Worm (Caenorhabditis elegans) whole organism, early embryonic: ENCODE results near the gene ddr-1.

Experiments used
- B0310.2 ChIP-seq: sonication (generic microtip); optimal IDR thresholded peaks from 2 replicates; lab custom pipeline; 2016; ENCODE audit warnings: mild to moderate bottlenecking, missing genetic modification characterization, missing compliant biosample characterization
- F13C5.2 ChIP-seq: sonication (generic microtip); optimal IDR thresholded peaks from 2 replicates; lab custom pipeline; 2017; ENCODE audit warnings: mild to moderate bottlenecking, missing genetic modification characterization, inconsistent platforms, missing compliant biosample characterization
- aly-1 ChIP-seq: sonication (generic microtip); optimal IDR thresholded peaks from 2 replicates; lab custom pipeline; 2016; ENCODE audit warnings: missing genetic modification characterization, missing compliant biosample characterization
- ama-1 ChIP-seq: fragments of 150-350 bp; optimal IDR thresholded peaks from 2 replicates; lab custom pipeline; 2014
- ceh-13 ChIP-seq: fragments of 200-800 bp; sonication (Bioruptor generic); optimal IDR thresholded peaks from 2 replicates; lab custom pipeline; 2018; ENCODE audit warnings: mild to moderate bottlenecking, missing genetic modification characterization, missing compliant biosample characterization
- ceh-36 ChIP-seq: sonication (generic microtip); optimal IDR thresholded peaks from 2 replicates; lab custom pipeline; 2016; ENCODE audit warnings: missing genetic modification characterization, inconsistent platforms, missing compliant biosample characterization
- ets-7 ChIP-seq: sonication (generic microtip); optimal IDR thresholded peaks from 2 replicates; lab custom pipeline; 2016; ENCODE audit warnings: missing genotype, missing genetic modification characterization, missing compliant biosample characterization
- flt-1 ChIP-seq: fragments of 200-800 bp; sonication (Bioruptor generic); IDR thresholded peaks from 2 replicates; pipeline ENCODE4 v1.3.6; 2022; ENCODE audit warnings: missing genetic modification characterization, missing compliant biosample characterization
- hmbx-1 ChIP-seq: sonication (generic microtip); optimal IDR thresholded peaks from 2 replicates; lab custom pipeline; 2016; ENCODE audit warnings: mild to moderate bottlenecking, missing genetic modification characterization, missing compliant biosample characterization
- hmg-4 ChIP-seq: fragments of 200-800 bp; sonication (Bioruptor generic); optimal IDR thresholded peaks from 2 replicates; lab custom pipeline; 2018; ENCODE audit warnings: mild to moderate bottlenecking, missing genetic modification characterization, missing compliant biosample characterization
- hnd-1 ChIP-seq: sonication (generic microtip); optimal IDR thresholded peaks from 2 replicates; lab custom pipeline; 2016; ENCODE audit warnings: missing genetic modification characterization, missing compliant biosample characterization
- pes-1 ChIP-seq: fragments of 200-800 bp; sonication (Bioruptor generic); IDR thresholded peaks from 2 replicates; pipeline ENCODE4 v1.3.6; 2022; ENCODE audit warnings: missing genetic modification reagents, missing genetic modification characterization, missing compliant biosample characterization
- scrt-1 ChIP-seq: fragments of 200-800 bp; sonication (Bioruptor generic); IDR thresholded peaks from 2 replicates; pipeline ENCODE4 v1.3.6; 2022; ENCODE audit warnings: missing genetic modification characterization, missing compliant biosample characterization
- sea-1 ChIP-seq: fragments of 200-800 bp; sonication (Bioruptor generic); conservative IDR thresholded peaks from 2 replicates; pipeline ENCODE4 v1.3.6; 2022; ENCODE audit warnings: missing genetic modification characterization, missing compliant biosample characterization
- tbx-11 ChIP-seq: fragments of 200-800 bp; sonication (Bioruptor generic); IDR thresholded peaks from 2 replicates; pipeline ENCODE4 v1.3.6; 2022; ENCODE audit warnings: missing genetic modification characterization, missing compliant biosample characterization
- tbx-37 ChIP-seq: fragments of 200-800 bp; sonication (Bioruptor generic); conservative IDR thresholded peaks from 2 replicates; pipeline ENCODE4 v1.3.6; 2022; ENCODE audit warnings: missing genetic modification reagents, missing genetic modification characterization, missing compliant biosample characterization
- tra-4 ChIP-seq: sonication (generic microtip); optimal IDR thresholded peaks from 2 replicates; lab custom pipeline; 2017; ENCODE audit warnings: missing genetic modification characterization, missing compliant biosample characterization

The ddr-1 gene

ce11 chrX:5514346-5514745 lies 53.3 kb downstream of the ddr-1 start:
- no peak for TF ChIP-seq ceh-13 (GFP tag; lab: Kevin White, UChicago)
- no peak for TF ChIP-seq tbx-37 (GFP tag; lab: Robert Waterston, UW)
- no peak for TF ChIP-seq tbx-11 (GFP tag; lab: Robert Waterston, UW)
- no peak for TF ChIP-seq flt-1 (GFP tag; lab: Robert Waterston, UW)
- no peak for TF ChIP-seq hmbx-1 (tag; lab: Kevin White, UChicago)
- TF ChIP-seq scrt-1, result no peak
- no peak for TF ChIP-seq F13C5.2 (tag; lab: Kevin White, UChicago)
- TF ChIP-seq ama-1 (lab: Kevin White, UChicago), result no peak
- TF ChIP-seq B0310.2 (tag; lab: Kevin White, UChicago), result no peak
- TF ChIP-seq sea-1 (GFP tag; lab: Robert Waterston, UW), result no peak
- no peak for TF ChIP-seq ceh-36 (tag; lab: Kevin White, UChicago)
- no peak for TF ChIP-seq ets-7 (tag; lab: Kevin White, UChicago)
- no peak for TF ChIP-seq hnd-1 (tag; lab: Kevin White, UChicago)
- no peak for TF ChIP-seq aly-1 (tag; lab: Kevin White, UChicago)
- no peak for TF ChIP-seq pes-1
- TF ChIP-seq hmg-4 (GFP tag; lab: Kevin White, UChicago), result no peak

- no peak for TF ChIP-seq flt-1 (GFP tag; lab: Robert Waterston, UW)
- TF ChIP-seq tra-4 (tag; lab: Kevin White, UChicago), result no peak
- no peak for TF ChIP-seq ets-7 (tag; lab: Kevin White, UChicago)
- TF ChIP-seq tbx-11 (GFP tag; lab: Robert Waterston, UW), result no peak
- TF ChIP-seq pes-1, result no peak
- TF ChIP-seq aly-1 (tag; lab: Kevin White, UChicago), result no peak
- TF ChIP-seq B0310.2 (tag; lab: Kevin White, UChicago), result no peak
- TF ChIP-seq ceh-13 (GFP tag; lab: Kevin White, UChicago), result no peak
- no peak for TF ChIP-seq scrt-1
- no peak for TF ChIP-seq hmbx-1 (tag; lab: Kevin White, UChicago)
- TF ChIP-seq hnd-1 (tag; lab: Kevin White, UChicago), result no peak
- TF ChIP-seq ceh-36 (tag; lab: Kevin White, UChicago), result no peak
Observed at ce11 chrX:5514984-5515383, 54.0 kb downstream of the ddr-1 start, which contains the start of gene T23F2.4. T23F2.4 (minus strand) TSS chrX:5515084.

ce11 chrX:5515459-5515858 lies 54.4 kb downstream of the ddr-1 start:
- no peak for TF ChIP-seq hmg-4 (GFP tag; lab: Kevin White, UChicago)
- TF ChIP-seq flt-1 (GFP tag; lab: Robert Waterston, UW), result no peak
- no peak for TF ChIP-seq ama-1 (lab: Kevin White, UChicago)
- TF ChIP-seq ceh-13 (GFP tag; lab: Kevin White, UChicago), result no peak
- no peak for TF ChIP-seq tbx-37 (GFP tag; lab: Robert Waterston, UW)

- no peak for TF ChIP-seq ama-1 (lab: Kevin White, UChicago)
- no peak for TF ChIP-seq hmg-4 (GFP tag; lab: Kevin White, UChicago)
- no peak for TF ChIP-seq tbx-11 (GFP tag; lab: Robert Waterston, UW)
- no peak for TF ChIP-seq B0310.2 (tag; lab: Kevin White, UChicago)
- TF ChIP-seq hnd-1 (tag; lab: Kevin White, UChicago), result no peak
- no peak for TF ChIP-seq ceh-13 (GFP tag; lab: Kevin White, UChicago)
- no peak for TF ChIP-seq tra-4 (tag; lab: Kevin White, UChicago)
- TF ChIP-seq sea-1 (GFP tag; lab: Robert Waterston, UW), result no peak
- no peak for TF ChIP-seq aly-1 (tag; lab: Kevin White, UChicago)
- TF ChIP-seq ceh-36 (tag; lab: Kevin White, UChicago), result no peak
Observed at ce11 chrX:5516365-5516764, 55.3 kb downstream of the ddr-1 start.
